Fruit fly (Drosophila melanogaster): ENCODE results near the gene opm.

opm gene

DNA sequence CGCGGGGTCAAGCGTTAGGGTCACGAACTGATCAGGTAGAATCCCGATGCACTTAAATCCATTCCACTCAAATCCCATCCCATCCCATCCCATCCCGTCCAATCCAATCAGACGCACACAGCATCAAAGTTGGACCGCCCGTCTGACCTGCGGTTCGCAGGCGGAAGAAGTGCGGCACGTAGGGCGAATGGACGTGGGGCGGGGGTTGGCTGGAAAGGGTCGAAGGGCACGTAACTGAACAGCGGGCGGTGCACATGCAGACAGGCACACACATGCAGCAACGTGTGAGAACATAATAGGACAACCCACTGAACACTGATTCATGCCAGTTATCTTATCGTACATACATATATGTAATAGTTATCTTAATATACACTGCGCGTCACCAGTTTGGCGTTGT lies 46.8 kb downstream of the opm start:
- TF ChIP-seq CG13204 (GFP tag; optimal IDR thresholded peaks at IDR 0.05): no peak
- no peak for TF ChIP-seq CG8301 (tag; optimal IDR thresholded peaks at IDR 0.05)
- no peak for TF ChIP-seq fd96Ca (GFP tag; IDR thresholded peaks at IDR 0.05)
- no peak for TF ChIP-seq CG12605 (GFP tag; IDR thresholded peaks at IDR 0.05)
- TF ChIP-seq CG4496 (GFP tag; IDR thresholded peaks at IDR 0.05): no peak
- TF ChIP-seq CG34367 (tag; optimal IDR thresholded peaks at IDR 0.05): no peak
- TF ChIP-seq Pif1A (GFP tag; optimal IDR thresholded peaks at IDR 0.05): no peak
- TF ChIP-seq D1 (tag; optimal IDR thresholded peaks at IDR 0.05): no peak
- no peak for TF ChIP-seq Ets98B (GFP tag; IDR thresholded peaks at IDR 0.05)

Data from whole organism, pupa.